Fruit fly (Drosophila melanogaster) whole organism, embryonic: ENCODE data around the gene CG17233.

ENCODE experiments used
- ATbp ChIP-seq: fragments of 200-800 bp; sonication (Bioruptor generic); optimal IDR thresholded peaks from 2 replicates; lab custom pipeline; 2017; ENCODE audit warnings: missing biosample characterization, mild to moderate bottlenecking, missing genetic modification characterization, missing genetic modification reagents
- Atf-2 ChIP-seq: fragments of 200-800 bp; sonication (Bioruptor generic); optimal IDR thresholded peaks from 2 replicates; lab custom pipeline; 2016; ENCODE audit warnings: missing biosample characterization, missing genetic modification characterization
- CG10147 ChIP-seq: fragments of 200-800 bp; sonication (Bioruptor generic); optimal IDR thresholded peaks from 2 replicates; lab custom pipeline; 2019; ENCODE audit warnings: missing biosample characterization, mild to moderate bottlenecking, missing genetic modification characterization, moderate library complexity
- CG10267 ChIP-seq: fragments of 200-800 bp; sonication (Bioruptor generic); optimal IDR thresholded peaks from 2 replicates; lab custom pipeline; 2018; ENCODE audit warnings: missing biosample characterization, mild to moderate bottlenecking, missing genetic modification characterization, moderate library complexity
- CG13296 ChIP-seq: fragments of 200-800 bp; sonication (Bioruptor generic); optimal IDR thresholded peaks from 3 replicates; lab custom pipeline; 2018; ENCODE audit warnings: missing biosample characterization, mild to moderate bottlenecking, missing genetic modification characterization
- CG14014 ChIP-seq: fragments of 200-800 bp; sonication (Bioruptor generic); IDR thresholded peaks from 2 replicates; pipeline ENCODE4 v1.3.6; 2022; ENCODE audit warnings: missing biosample characterization, missing genetic modification characterization
- CG14441 ChIP-seq: fragments of 200-800 bp; sonication (Bioruptor generic); IDR thresholded peaks from 2 replicates; pipeline ENCODE4 v1.3.6; 2022; ENCODE audit warnings: missing biosample characterization, missing genetic modification characterization
- CG1602 ChIP-seq: fragments of 200-800 bp; sonication (Bioruptor generic); optimal IDR thresholded peaks from 3 replicates; lab custom pipeline; 2016; ENCODE audit warnings: missing biosample characterization, missing genetic modification characterization
- CG16779 ChIP-seq: fragments of 200-800 bp; sonication (Bioruptor generic); IDR thresholded peaks from 2 replicates; pipeline ENCODE4 v1.3.6; 2022; ENCODE audit warnings: missing biosample characterization, missing genetic modification characterization
- CG17361 ChIP-seq: fragments of 200-800 bp; sonication (Bioruptor generic); IDR thresholded peaks from 3 replicates; pipeline ENCODE4 v1.3.6; 2022; ENCODE audit warnings: missing biosample characterization, missing genetic modification characterization
- CG2120 ChIP-seq: fragments of 200-800 bp; sonication (Bioruptor generic); optimal IDR thresholded peaks from 3 replicates; lab custom pipeline; 2016; ENCODE audit warnings: missing biosample characterization, missing genetic modification characterization
- CG31388 ChIP-seq: fragments of 200-800 bp; sonication (Bioruptor generic); optimal IDR thresholded peaks from 2 replicates; lab custom pipeline; 2016; ENCODE audit warnings: missing biosample characterization, missing genetic modification characterization
- CG3847 ChIP-seq: fragments of 200-800 bp; sonication (Bioruptor generic); IDR thresholded peaks from 2 replicates; pipeline ENCODE4 v1.3.6; 2022; ENCODE audit warnings: missing biosample characterization, missing genetic modification characterization
- CG42726 ChIP-seq: fragments of 200-800 bp; sonication (Bioruptor generic); IDR thresholded peaks from 2 replicates; pipeline ENCODE4 v1.3.6; 2022; ENCODE audit warnings: missing biosample characterization, missing genetic modification characterization; ENCODE audit not compliant: partially characterized antibody
- CG6175 ChIP-seq: fragments of 200-800 bp; sonication (Bioruptor generic); IDR thresholded peaks from 3 replicates; pipeline ENCODE4 v1.3.6; 2022; ENCODE audit warnings: missing biosample characterization, missing genetic modification characterization
- CG6854 ChIP-seq: fragments of 200-800 bp; sonication (Bioruptor generic); optimal IDR thresholded peaks from 3 replicates; lab custom pipeline; 2017; ENCODE audit warnings: missing biosample characterization, mild to moderate bottlenecking, missing genetic modification characterization
- CG7786 ChIP-seq: fragments of 200-800 bp; sonication (Bioruptor generic); optimal IDR thresholded peaks from 2 replicates; lab custom pipeline; 2016; ENCODE audit warnings: missing biosample characterization, missing genetic modification characterization
- CG7839 ChIP-seq: fragments of 200-800 bp; sonication (Bioruptor generic); optimal IDR thresholded peaks from 3 replicates; lab custom pipeline; 2018; ENCODE audit warnings: missing biosample characterization, mild to moderate bottlenecking, missing genetic modification characterization, moderate library complexity
- CG8944 ChIP-seq: fragments of 200-800 bp; sonication (Bioruptor generic); optimal IDR thresholded peaks from 3 replicates; lab custom pipeline; 2016; ENCODE audit warnings: missing biosample characterization, missing genetic modification characterization
- CG9876 ChIP-seq: fragments of 200-800 bp; sonication (Bioruptor generic); optimal IDR thresholded peaks from 2 replicates; lab custom pipeline; 2016; ENCODE audit warnings: missing biosample characterization, missing genetic modification characterization
- Chrac-16 ChIP-seq: fragments of 200-800 bp; sonication (Bioruptor generic); optimal IDR thresholded peaks from 3 replicates; lab custom pipeline; 2016; ENCODE audit warnings: missing biosample characterization, missing genetic modification characterization
- Dbx ChIP-seq: fragments of 200-800 bp; sonication (Bioruptor generic); IDR thresholded peaks from 3 replicates; pipeline ENCODE4 v1.3.6; 2022; ENCODE audit warnings: missing biosample characterization, missing genetic modification characterization
- Ets65A ChIP-seq: fragments of 200-800 bp; sonication (Bioruptor generic); peaks from one replicate; lab custom pipeline; 2016; ENCODE audit warnings: missing biosample characterization, missing genetic modification characterization
- HLH3B ChIP-seq: fragments of 200-800 bp; sonication (Bioruptor generic); IDR thresholded peaks from 2 replicates; pipeline ENCODE4 v1.3.6; 2022; ENCODE audit warnings: missing biosample characterization, missing genetic modification characterization
- Hmr ChIP-seq: fragments of 200-800 bp; sonication (Bioruptor generic); optimal IDR thresholded peaks from 3 replicates; lab custom pipeline; 2017; ENCODE audit warnings: mild to moderate bottlenecking, missing biosample characterization, missing genetic modification reagents, missing genetic modification characterization
- Jarid2 ChIP-seq: fragments of 200-800 bp; sonication (Bioruptor generic); optimal IDR thresholded peaks from 3 replicates; lab custom pipeline; 2017; ENCODE audit warnings: mild to moderate bottlenecking, missing biosample characterization, missing genetic modification reagents, missing genetic modification characterization
- Meics ChIP-seq: fragments of 200-800 bp; sonication (Bioruptor generic); optimal IDR thresholded peaks from 2 replicates; lab custom pipeline; 2017; ENCODE audit warnings: missing biosample characterization, mild to moderate bottlenecking, missing genetic modification characterization
- Myb ChIP-seq: fragments of 200-800 bp; sonication (Bioruptor generic); optimal IDR thresholded peaks from 2 replicates; lab custom pipeline; 2016; ENCODE audit warnings: missing biosample characterization, missing genetic modification characterization
- Ptx1 ChIP-seq: fragments of 200-800 bp; sonication (Bioruptor generic); IDR thresholded peaks from 2 replicates; pipeline ENCODE4 v1.3.6; 2022; ENCODE audit warnings: missing biosample characterization, missing genetic modification characterization
- Rfx ChIP-seq: fragments of 200-800 bp; sonication (Bioruptor generic); IDR thresholded peaks from 2 replicates; pipeline ENCODE4 v1.3.6; 2022; ENCODE audit warnings: missing biosample characterization, missing genetic modification characterization
- Six4 ChIP-seq: fragments of 200-800 bp; sonication (Bioruptor generic); optimal IDR thresholded peaks from 2 replicates; lab custom pipeline; 2016; ENCODE audit warnings: missing biosample characterization, missing genetic modification characterization
- Sox102F ChIP-seq: fragments of 200-800 bp; sonication (Bioruptor generic); optimal IDR thresholded peaks from 2 replicates; lab custom pipeline; 2018; ENCODE audit warnings: missing biosample characterization, mild to moderate bottlenecking, missing genetic modification characterization, moderate library complexity
- Tbp ChIP-seq: fragments of >200 bp; optimal IDR thresholded peaks from 2 replicates; lab custom pipeline; 2018; ENCODE audit warnings: missing biosample characterization, missing genetic modification characterization
- Usf ChIP-seq: fragments of 200-800 bp; sonication (Bioruptor generic); optimal IDR thresholded peaks from 2 replicates; lab custom pipeline; 2017; ENCODE audit warnings: missing genotype, missing biosample characterization, missing genetic modification characterization
- az2 ChIP-seq: fragments of 200-800 bp; sonication (Bioruptor generic); optimal IDR thresholded peaks from 3 replicates; lab custom pipeline; 2016; ENCODE audit warnings: missing biosample characterization, missing genetic modification characterization
- bigmax ChIP-seq: fragments of 200-800 bp; sonication (Bioruptor generic); optimal IDR thresholded peaks from 2 replicates; lab custom pipeline; 2018; ENCODE audit warnings: missing biosample characterization, mild to moderate bottlenecking, missing genetic modification characterization
- dysf ChIP-seq: fragments of 200-800 bp; sonication (Bioruptor generic); IDR thresholded peaks from 3 replicates; pipeline ENCODE4 v1.3.6; 2022; ENCODE audit warnings: missing biosample characterization, missing genetic modification characterization
- fru ChIP-seq: fragments of >200 bp; optimal IDR thresholded peaks from 2 replicates; lab custom pipeline; 2017
- gsb-n ChIP-seq: fragments of 200-800 bp; sonication (Bioruptor generic); optimal IDR thresholded peaks from 3 replicates; lab custom pipeline; 2018; ENCODE audit warnings: missing biosample characterization, mild to moderate bottlenecking, missing genetic modification characterization
- her ChIP-seq: fragments of 200-800 bp; sonication (Bioruptor generic); optimal IDR thresholded peaks from 2 replicates; lab custom pipeline; 2016; ENCODE audit warnings: missing biosample characterization, missing genetic modification characterization
- hkb ChIP-seq, 2 experiments: fragments of 200-800 bp in 1 of 2; fragments of >200 bp in 1 of 2; sonication (Bioruptor generic) in 1 of 2; IDR thresholded peaks in 1 of 2; optimal IDR thresholded peaks in 1 of 2; 2 replicates each; pipeline versions ENCODE4 v1.3.6 to Lab custom; 2017 to 2022; ENCODE audit warnings: missing biosample characterization in 1 of 2, missing genetic modification characterization in 1 of 2
- kni ChIP-seq: fragments of 200-800 bp; sonication (Bioruptor generic); optimal IDR thresholded peaks from 3 replicates; lab custom pipeline; 2017; ENCODE audit warnings: mild to moderate bottlenecking, missing biosample characterization, missing genetic modification reagents, missing genetic modification characterization
- lbe ChIP-seq: fragments of 200-800 bp; sonication (Bioruptor generic); optimal IDR thresholded peaks from 2 replicates; lab custom pipeline; 2016; ENCODE audit warnings: missing biosample characterization, mild to moderate bottlenecking, missing genetic modification characterization
- lmd ChIP-seq: fragments of 200-800 bp; sonication (Bioruptor generic); IDR thresholded peaks from 2 replicates; pipeline ENCODE4 v1.3.6; 2022; ENCODE audit warnings: missing biosample characterization, missing genetic modification characterization
- onecut ChIP-seq: fragments of 200-800 bp; sonication (Bioruptor generic); IDR thresholded peaks from 2 replicates; pipeline ENCODE4 v1.3.6; 2022; ENCODE audit warnings: missing biosample characterization, missing genetic modification characterization
- salm ChIP-seq: fragments of 200-800 bp; sonication (Bioruptor generic); optimal IDR thresholded peaks from 2 replicates; lab custom pipeline; 2018; ENCODE audit warnings: missing biosample characterization, mild to moderate bottlenecking, missing genetic modification characterization
- seq ChIP-seq: fragments of 200-800 bp; sonication (Bioruptor generic); IDR thresholded peaks from 2 replicates; pipeline ENCODE4 v1.3.6; 2022; ENCODE audit warnings: missing biosample characterization, missing genetic modification characterization
- so ChIP-seq: fragments of 200-800 bp; sonication (Bioruptor generic); IDR thresholded peaks from 3 replicates; pipeline ENCODE4 v1.3.6; 2022; ENCODE audit warnings: missing biosample characterization, missing genetic modification characterization
- sqz ChIP-seq: fragments of 200-800 bp; sonication (Bioruptor generic); optimal IDR thresholded peaks from 3 replicates; lab custom pipeline; 2018; ENCODE audit warnings: missing biosample characterization, mild to moderate bottlenecking, missing genetic modification characterization
- sr ChIP-seq: fragments of 200-800 bp; sonication (Bioruptor generic); IDR thresholded peaks from 3 replicates; pipeline ENCODE4 v1.3.6; 2022; ENCODE audit warnings: missing biosample characterization, missing genetic modification characterization

Gene CG17233

DNA sequence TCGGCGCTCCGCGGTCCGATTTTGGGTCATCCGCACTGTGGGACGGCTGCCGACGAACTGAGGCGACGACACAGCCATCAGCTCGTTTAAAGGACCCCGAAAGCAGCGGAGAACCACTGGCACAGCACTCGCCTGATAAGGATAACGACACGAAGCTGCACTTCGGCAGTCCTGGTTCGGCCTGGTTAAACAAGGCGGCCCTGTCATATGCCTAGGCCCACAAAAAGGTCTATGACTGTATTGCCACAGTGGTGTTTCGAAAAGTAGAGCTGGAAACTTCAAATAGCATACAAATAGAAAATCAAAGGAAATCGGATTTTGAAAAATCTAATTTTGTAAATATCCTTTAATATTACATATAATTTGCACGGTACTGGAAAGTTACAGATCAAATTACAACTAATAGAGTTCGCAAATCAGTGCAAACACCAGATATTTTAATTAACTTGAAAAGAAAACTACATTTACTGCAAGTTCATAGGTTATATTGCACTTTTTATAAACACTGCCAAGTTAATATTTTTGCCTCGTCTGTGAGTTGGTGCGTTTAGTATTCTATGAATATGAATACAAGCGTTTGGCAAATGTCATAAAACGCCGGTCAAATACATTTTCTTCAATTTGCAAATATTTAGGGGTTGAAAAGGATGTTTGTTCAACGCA, 56.4 kb downstream of the CG17233 start (continued):
- no peak for TF ChIP-seq sr (GFP tag; lab: Robert Waterston, UW)
- TF ChIP-seq CG10267: no peak
- TF ChIP-seq CG16779 (GFP tag; lab: Robert Waterston, UW): 0 out of 2 replicates have a peak, but pooled peaks have one; percentile 40
- peak; percentile 34 for TF ChIP-seq Myb
- TF ChIP-seq Usf (GFP tag; lab: Kevin White, UChicago): peak; percentile 10
- TF ChIP-seq salm: no peak
- peak; percentile 85 for TF ChIP-seq Hmr
- peak; percentile 13 for TF ChIP-seq her (GFP tag; lab: Kevin White, UChicago)
- no peak for TF ChIP-seq CG31388 (GFP tag; lab: Kevin White, UChicago)
- TF ChIP-seq Atf-2 (GFP tag; lab: Kevin White, UChicago): peak; percentile 18
- TF ChIP-seq Sox102F: peak; percentile 68
- no peak for TF ChIP-seq lbe (GFP tag; lab: Kevin White, UChicago)
- TF ChIP-seq fru (lab: Kevin White, UChicago): no peak
- TF ChIP-seq lmd (GFP tag; lab: Robert Waterston, UW): peak; percentile 35; the same call in 1 of the 2 replicates
- TF ChIP-seq CG42726: 0 out of 2 replicates have a peak, but pooled peaks have one; percentile 18
- TF ChIP-seq HLH3B (GFP tag; lab: Robert Waterston, UW): peak; percentile 57; the same call in 1 of the 2 replicates
- no peak for TF ChIP-seq CG6175 (GFP tag; lab: Robert Waterston, UW)
- peak; percentile 87 for TF ChIP-seq CG2120
- no peak for TF ChIP-seq onecut
- TF ChIP-seq CG3847 (GFP tag; lab: Robert Waterston, UW): peak; percentile 26; the same call in 1 of the 2 replicates
- no peak for TF ChIP-seq hkb (optimal IDR thresholded peaks at IDR 0.05; lab: Kevin White, UChicago)
- TF ChIP-seq hkb (GFP tag; IDR thresholded peaks at IDR 0.05; lab: Robert Waterston, UW): no peak
- no peak; the same call in 2 of the 3 replicates for TF ChIP-seq so (GFP tag; lab: Robert Waterston, UW)
- peak; percentile 32; the same call in 1 of the 2 replicates for TF ChIP-seq Rfx (GFP tag; lab: Robert Waterston, UW)
- TF ChIP-seq CG8944 (GFP tag; lab: Kevin White, UChicago): no peak
- TF ChIP-seq Tbp (GFP tag; lab: Kevin White, UChicago): no peak
- TF ChIP-seq CG14014: peak; percentile 58
- TF ChIP-seq CG9876: peak; percentile 12
- TF ChIP-seq CG7786 (GFP tag; lab: Kevin White, UChicago): peak; percentile 63
- TF ChIP-seq ATbp (GFP tag; lab: Kevin White, UChicago): peak; percentile 29
- no peak for TF ChIP-seq sqz
- TF ChIP-seq Meics (GFP tag; lab: Kevin White, UChicago): peak; percentile 52
- 0 out of 3 replicates have a peak, but pooled peaks have one; percentile 42 for TF ChIP-seq dysf (GFP tag; lab: Robert Waterston, UW)
- no peak for TF ChIP-seq CG17361 (GFP tag; lab: Robert Waterston, UW)
- peak; percentile 27 for TF ChIP-seq CG10147 (GFP tag; lab: Kevin White, UChicago)
- no peak for TF ChIP-seq bigmax (GFP tag; lab: Kevin White, UChicago)
- peak; percentile 56 for TF ChIP-seq seq (GFP tag; lab: Robert Waterston, UW)
- no peak for TF ChIP-seq gsb-n (tag; lab: Kevin White, UChicago)
- TF ChIP-seq Chrac-16 (GFP tag; lab: Kevin White, UChicago): peak; percentile 61
- TF ChIP-seq CG14441 (GFP tag; lab: Robert Waterston, UW): no peak; the same call in 1 of the 2 replicates
- peak; percentile 78 for TF ChIP-seq Ets65A
- TF ChIP-seq CG7839 (tag; lab: Kevin White, UChicago): peak; percentile 75
- peak; percentile 60; the same call in 1 of the 3 replicates for TF ChIP-seq Dbx
- TF ChIP-seq CG1602 (GFP tag; lab: Kevin White, UChicago): peak; percentile 54
- no peak for TF ChIP-seq Six4 (GFP tag; lab: Kevin White, UChicago)
- TF ChIP-seq az2 (GFP tag; lab: Kevin White, UChicago): peak; percentile 40
- TF ChIP-seq Jarid2: peak; percentile 44
- peak; percentile 47; the same call in 1 of the 2 replicates for TF ChIP-seq Ptx1 (GFP tag; lab: Robert Waterston, UW)
- no peak for TF ChIP-seq kni (GFP tag; lab: Kevin White, UChicago)
- peak; percentile 45 for TF ChIP-seq CG13296
- peak; percentile 57 for TF ChIP-seq CG6854
